Fruit fly (Drosophila melanogaster) whole organism, embryonic: ENCODE results near the gene Reck.
A peak's percentile ranks its signal among the peaks of the same experiment; 100 is the strongest.

Experiments
- B-H2 ChIP-seq: fragments of 200-800 bp; sonication (Bioruptor generic); optimal IDR thresholded peaks from 2 replicates; lab custom pipeline; 2018; ENCODE audit warnings: missing biosample characterization, mild to moderate bottlenecking, missing genetic modification characterization
- CG10321 ChIP-seq: fragments of 200-800 bp; sonication (Bioruptor generic); IDR thresholded peaks from 2 replicates; pipeline ENCODE4 v1.3.6; 2022; ENCODE audit warnings: missing biosample characterization, missing genetic modification characterization
- CG12071 ChIP-seq: fragments of 200-800 bp; sonication (Bioruptor generic); optimal IDR thresholded peaks from 3 replicates; lab custom pipeline; 2018; ENCODE audit warnings: missing biosample characterization, mild to moderate bottlenecking, missing genetic modification characterization
- CG12155 ChIP-seq: fragments of 200-800 bp; sonication (Bioruptor generic); optimal IDR thresholded peaks from 3 replicates; lab custom pipeline; 2016; ENCODE audit warnings: missing biosample characterization, missing genetic modification characterization
- CG15479 ChIP-seq: fragments of 200-800 bp; sonication (Bioruptor generic); optimal IDR thresholded peaks from 3 replicates; lab custom pipeline; 2019; ENCODE audit warnings: missing biosample characterization, mild to moderate bottlenecking, missing genetic modification characterization, moderate library complexity
- CG18599 ChIP-seq: fragments of 200-800 bp; sonication (Bioruptor generic); optimal IDR thresholded peaks from 3 replicates; lab custom pipeline; 2017; ENCODE audit warnings: missing biosample characterization, missing genetic modification characterization, mild to moderate bottlenecking, moderate library complexity, missing genetic modification reagents
- CG2129 ChIP-seq: fragments of 200-800 bp; sonication (Bioruptor generic); IDR thresholded peaks from 2 replicates; pipeline ENCODE4 v1.3.6; 2022; ENCODE audit warnings: missing biosample characterization, missing genetic modification characterization; ENCODE audit not compliant: partially characterized antibody
- CG31388 ChIP-seq: fragments of 200-800 bp; sonication (Bioruptor generic); optimal IDR thresholded peaks from 2 replicates; lab custom pipeline; 2016; ENCODE audit warnings: missing biosample characterization, missing genetic modification characterization
- CG33213 ChIP-seq: fragments of 200-800 bp; sonication (Bioruptor generic); optimal IDR thresholded peaks from 3 replicates; lab custom pipeline; 2016; ENCODE audit warnings: missing biosample characterization, missing genetic modification characterization
- CG34224 ChIP-seq: fragments of 200-800 bp; sonication (Bioruptor generic); IDR thresholded peaks from 3 replicates; pipeline ENCODE4 v1.3.6; 2022; ENCODE audit warnings: missing biosample characterization, missing genetic modification characterization; ENCODE audit not compliant: partially characterized antibody
- CG4617 ChIP-seq: fragments of 200-800 bp; sonication (Bioruptor generic); optimal IDR thresholded peaks from 3 replicates; lab custom pipeline; 2016; ENCODE audit warnings: missing biosample characterization, missing genetic modification characterization, borderline replicate concordance
- CG4854 ChIP-seq: fragments of 200-800 bp; sonication (Bioruptor generic); optimal IDR thresholded peaks from 2 replicates; lab custom pipeline; 2016; ENCODE audit warnings: missing biosample characterization, missing genetic modification characterization, inconsistent platforms
- CG6689 ChIP-seq: fragments of 200-800 bp; sonication (Bioruptor generic); IDR thresholded peaks from 2 replicates; pipeline ENCODE4 v1.3.6; 2022; ENCODE audit warnings: missing biosample characterization, missing genetic modification characterization
- CG6765 ChIP-seq: fragments of 200-800 bp; sonication (Bioruptor generic); optimal IDR thresholded peaks from 3 replicates; lab custom pipeline; 2017; ENCODE audit warnings: missing biosample characterization, mild to moderate bottlenecking, missing genetic modification characterization
- CG7928 ChIP-seq: fragments of 200-800 bp; sonication (Bioruptor generic); optimal IDR thresholded peaks from 2 replicates; lab custom pipeline; 2017; ENCODE audit warnings: missing biosample characterization, mild to moderate bottlenecking, missing genetic modification characterization
- CG9215 ChIP-seq: fragments of 200-800 bp; sonication (Bioruptor generic); IDR thresholded peaks from 2 replicates; pipeline ENCODE4 v1.3.6; 2022; ENCODE audit warnings: missing biosample characterization, missing genetic modification characterization
- CG9932 ChIP-seq: fragments of 200-800 bp; sonication (Bioruptor generic); IDR thresholded peaks from 2 replicates; pipeline ENCODE4 v1.3.6; 2022; ENCODE audit warnings: missing biosample characterization, missing genetic modification characterization
- Camta ChIP-seq: fragments of 200-800 bp; sonication (Bioruptor generic); optimal IDR thresholded peaks from 2 replicates; lab custom pipeline; 2016; ENCODE audit warnings: missing biosample characterization, missing genetic modification characterization
- MBD-R2 ChIP-seq: fragments of 200-800 bp; sonication (Bioruptor generic); IDR thresholded peaks from 2 replicates; pipeline ENCODE4 v1.3.6; 2022; ENCODE audit warnings: missing biosample characterization, missing genetic modification characterization
- Max ChIP-seq: fragments of 200-800 bp; sonication (Bioruptor generic); optimal IDR thresholded peaks from 2 replicates; lab custom pipeline; 2016; ENCODE audit warnings: missing biosample characterization, mild to moderate bottlenecking, missing genetic modification characterization
- Meics ChIP-seq: fragments of 200-800 bp; sonication (Bioruptor generic); optimal IDR thresholded peaks from 2 replicates; lab custom pipeline; 2017; ENCODE audit warnings: missing biosample characterization, mild to moderate bottlenecking, missing genetic modification characterization
- Opbp ChIP-seq: fragments of 200-800 bp; sonication (Bioruptor generic); IDR thresholded peaks from 3 replicates; pipeline ENCODE4 v1.3.6; 2022; ENCODE audit warnings: missing biosample characterization, missing genetic modification characterization; ENCODE audit not compliant: partially characterized antibody
- Rfx ChIP-seq: fragments of 200-800 bp; sonication (Bioruptor generic); IDR thresholded peaks from 2 replicates; pipeline ENCODE4 v1.3.6; 2022; ENCODE audit warnings: missing biosample characterization, missing genetic modification characterization
- ara ChIP-seq: fragments of 200-800 bp; sonication (Bioruptor generic); IDR thresholded peaks from 2 replicates; pipeline ENCODE4 v1.3.6; 2022; ENCODE audit warnings: missing biosample characterization, missing genetic modification characterization
- bsh ChIP-seq, 2 experiments: fragments of 200-800 bp; sonication (Bioruptor generic); optimal IDR thresholded peaks; 2 replicates each; lab custom pipeline; 2017 to 2018; ENCODE audit warnings: mild to moderate bottlenecking in 2 of 2, missing biosample characterization in 2 of 2, missing genetic modification characterization in 2 of 2, moderate library complexity in 1 of 2
- cas ChIP-seq: fragments of 200-800 bp; sonication (Bioruptor generic); IDR thresholded peaks from 2 replicates; pipeline ENCODE4 v1.3.6; 2022; ENCODE audit warnings: missing biosample characterization, missing genetic modification characterization
- danr ChIP-seq: fragments of 200-800 bp; sonication (Bioruptor generic); IDR thresholded peaks from 2 replicates; pipeline ENCODE4 v1.3.6; 2022; ENCODE audit warnings: missing biosample characterization, missing genetic modification characterization
- dati ChIP-seq: fragments of 200-800 bp; sonication (Bioruptor generic); IDR thresholded peaks from 2 replicates; pipeline ENCODE4 v1.3.6; 2022; ENCODE audit warnings: missing biosample characterization, missing genetic modification characterization
- ems ChIP-seq: fragments of 200-800 bp; sonication (Bioruptor generic); optimal IDR thresholded peaks from 3 replicates; lab custom pipeline; 2016; ENCODE audit warnings: missing biosample characterization, missing genetic modification characterization
- gcm ChIP-seq: fragments of 200-800 bp; sonication (Bioruptor generic); optimal IDR thresholded peaks from 2 replicates; lab custom pipeline; 2019; ENCODE audit warnings: missing biosample characterization, mild to moderate bottlenecking, missing genetic modification characterization, moderate library complexity
- her ChIP-seq: fragments of 200-800 bp; sonication (Bioruptor generic); optimal IDR thresholded peaks from 2 replicates; lab custom pipeline; 2016; ENCODE audit warnings: missing biosample characterization, missing genetic modification characterization
- hkb ChIP-seq, 2 experiments: fragments of 200-800 bp in 1 of 2; fragments of >200 bp in 1 of 2; sonication (Bioruptor generic) in 1 of 2; IDR thresholded peaks in 1 of 2; optimal IDR thresholded peaks in 1 of 2; 2 replicates each; pipeline versions ENCODE4 v1.3.6 to Lab custom; 2017 to 2022; ENCODE audit warnings: missing biosample characterization in 1 of 2, missing genetic modification characterization in 1 of 2
- ind ChIP-seq: fragments of 200-800 bp; sonication (Bioruptor generic); optimal IDR thresholded peaks from 3 replicates; lab custom pipeline; 2016; ENCODE audit warnings: missing biosample characterization, missing genetic modification characterization
- lab ChIP-seq: fragments of 200-800 bp; sonication (Bioruptor generic); optimal IDR thresholded peaks from 3 replicates; lab custom pipeline; 2017; ENCODE audit warnings: missing biosample characterization, missing genetic modification characterization, mild to moderate bottlenecking, moderate library complexity, missing genetic modification reagents
- lilli ChIP-seq: fragments of 200-800 bp; sonication (Bioruptor generic); optimal IDR thresholded peaks from 3 replicates; lab custom pipeline; 2016; ENCODE audit warnings: missing biosample characterization, missing genetic modification characterization
- mirr ChIP-seq: fragments of 200-800 bp; sonication (Bioruptor generic); optimal IDR thresholded peaks from 3 replicates; lab custom pipeline; 2018; ENCODE audit warnings: missing biosample characterization, mild to moderate bottlenecking, missing genetic modification characterization
- otp ChIP-seq: fragments of 200-800 bp; sonication (Bioruptor generic); IDR thresholded peaks from 3 replicates; pipeline ENCODE4, ENCODE4 v1.3.6; 2022; ENCODE audit warnings: missing biosample characterization, missing genetic modification characterization
- psq ChIP-seq: fragments of 200-800 bp; sonication (Bioruptor generic); optimal IDR thresholded peaks from 2 replicates; lab custom pipeline; 2017; ENCODE audit warnings: missing biosample characterization, missing genetic modification characterization
- sens ChIP-seq: fragments of 200-800 bp; sonication (Bioruptor generic); peaks from one replicate; lab custom pipeline; 2016; ENCODE audit warnings: missing biosample characterization, missing genetic modification characterization
- toy ChIP-seq: fragments of 200-800 bp; sonication (Bioruptor generic); IDR thresholded peaks from 2 replicates; pipeline ENCODE4 v1.3.6; 2022; ENCODE audit warnings: missing biosample characterization, missing genetic modification characterization
- tx ChIP-seq: fragments of 200-800 bp; sonication (Bioruptor generic); optimal IDR thresholded peaks from 2 replicates; lab custom pipeline; 2016; ENCODE audit warnings: missing biosample characterization, missing genetic modification characterization

Gene Reck

dm6 chr3L:15061605-15062004 lies 47.7 kb upstream of the Reck start, which contains the start of gene CG13460:
Gene CG13460 (minus strand): TSS chr3L:15061705.
- TF ChIP-seq Max (GFP tag; lab: Kevin White, UChicago) (no peak), B-H2 (no peak), dati (no peak), bsh (GFP tag; optimal IDR thresholded peaks at IDR 0.05; lab: Kevin White, UChicago) (no peak), CG12071 (GFP tag; lab: Kevin White, UChicago) (no peak), CG12155 (no peak), ara (no peak), CG10321 (no peak), gcm (GFP tag; lab: Kevin White, UChicago) (no peak), CG4854 (GFP tag; lab: Kevin White, UChicago) (no peak), CG18599 (GFP tag; lab: Kevin White, UChicago) (no peak)

dm6 chr3L:15054477-15054876 lies 40.6 kb upstream of the Reck start, which contains the start of gene EAChm:
Gene EAChm (plus strand): TSS chr3L:15054777.
- TF ChIP-seq danr (GFP tag; lab: Robert Waterston, UW) (no peak), Meics (peak; percentile 11)

- TF ChIP-seq Rfx (GFP tag; lab: Robert Waterston, UW) (peak; percentile 18; the same call in 1 of the 2 replicates), CG6765 (GFP tag; lab: Kevin White, UChicago) (peak; percentile 3), ind (peak; percentile 29), CG6689 (GFP tag; lab: Robert Waterston, UW) (0 out of 2 replicates have a peak, but pooled peaks have one; percentile 6), lab (GFP tag; lab: Kevin White, UChicago) (peak; percentile 10), Meics (no peak), hkb (optimal IDR thresholded peaks at IDR 0.05; lab: Kevin White, UChicago) (no peak), hkb (GFP tag; IDR thresholded peaks at IDR 0.05; lab: Robert Waterston, UW) (no peak), mirr (GFP tag; lab: Kevin White, UChicago) (no peak)
Observed at dm6 chr3L:15054035-15054434, 40.2 kb upstream of the Reck start, which contains the start of gene CG18649. Gene CG18649 (minus strand): TSS chr3L:15054135.

- TF ChIP-seq sens (GFP tag; lab: Kevin White, UChicago) = peak; percentile 50
- TF ChIP-seq tx = no peak
Observed at dm6 chr3L:15053251-15053650, 39.4 kb upstream of the Reck start, which contains the start of gene CG43680. Gene CG43680 (minus strand): TSS chr3L:15053351.

dm6 chr3L:15052390-15052789 lies 38.5 kb upstream of the Reck start, which contains the start of gene CG13461:
Gene CG13461 (minus strand): TSS chr3L:15052490.
- no peak for TF ChIP-seq MBD-R2 (GFP tag; lab: Robert Waterston, UW)
- TF ChIP-seq psq (GFP tag; lab: Kevin White, UChicago) = no peak
- no peak for TF ChIP-seq CG15479 (GFP tag; lab: Kevin White, UChicago)
- no peak for TF ChIP-seq Camta (GFP tag; lab: Kevin White, UChicago)
- TF ChIP-seq her = no peak
- TF ChIP-seq otp (GFP tag; lab: Robert Waterston, UW) = no peak
- TF ChIP-seq CG2129 (GFP tag; lab: Robert Waterston, UW) = no peak
- TF ChIP-seq CG31388 = no peak
- TF ChIP-seq CG9932 (GFP tag; lab: Robert Waterston, UW) = no peak
- TF ChIP-seq cas = no peak
- no peak for TF ChIP-seq CG7928 (GFP tag; lab: Kevin White, UChicago)
- no peak for TF ChIP-seq CG4617 (GFP tag; lab: Kevin White, UChicago)
- TF ChIP-seq CG9215 = no peak
- no peak for TF ChIP-seq lilli (GFP tag; lab: Kevin White, UChicago)
- no peak for TF ChIP-seq CG34224
- TF ChIP-seq toy (GFP tag; lab: Robert Waterston, UW) = no peak
- TF ChIP-seq CG33213 (GFP tag; lab: Kevin White, UChicago) = no peak
- TF ChIP-seq ems (GFP tag; lab: Kevin White, UChicago) = no peak
- no peak for TF ChIP-seq Opbp (GFP tag; lab: Robert Waterston, UW)
